Worm (Caenorhabditis elegans) whole organism, L1 larva: Measurements from ENCODE around the gene B0244.6.

Experiments used
- C04F5.9 ChIP-seq: sonication (generic microtip); optimal IDR thresholded peaks from 2 replicates; lab custom pipeline; 2016; ENCODE audit warnings: missing genetic modification characterization, missing compliant biosample characterization
- C16A3.4 ChIP-seq: fragments of 150-350 bp; optimal IDR thresholded peaks from 2 replicates; lab custom pipeline; 2014; ENCODE audit warnings: missing biosample characterization, missing genetic modification characterization
- C34B4.2 ChIP-seq: sonication (generic microtip); optimal IDR thresholded peaks from 2 replicates; lab custom pipeline; 2017; ENCODE audit warnings: mild to moderate bottlenecking, missing genetic modification characterization, missing compliant biosample characterization
- F16B12.6 ChIP-seq: fragments of 150-350 bp; optimal IDR thresholded peaks from 2 replicates; lab custom pipeline; 2014; ENCODE audit warnings: missing biosample characterization, missing genetic modification characterization
- Y116A8C.19 ChIP-seq: sonication (generic microtip); optimal IDR thresholded peaks from 2 replicates; lab custom pipeline; 2016; ENCODE audit warnings: missing compliant biosample characterization, missing genetic modification characterization, borderline replicate concordance
- aha-1 ChIP-seq: fragments of 150-350 bp; optimal IDR thresholded peaks from 2 replicates; lab custom pipeline; 2014; ENCODE audit warnings: missing biosample characterization, missing genetic modification characterization
- ama-1 ChIP-seq: fragments of 150-350 bp; optimal IDR thresholded peaks from 2 replicates; lab custom pipeline; 2014
- ceh-63 ChIP-seq: fragments of 200-800 bp; sonication (Bioruptor generic); optimal IDR thresholded peaks from 2 replicates; lab custom pipeline; 2018; ENCODE audit warnings: mild to moderate bottlenecking, missing genetic modification characterization, missing compliant biosample characterization
- ceh-88 ChIP-seq: fragments of 200-800 bp; sonication (Bioruptor generic); IDR thresholded peaks from 2 replicates; pipeline ENCODE4 v1.3.6; 2022; ENCODE audit warnings: missing genetic modification characterization, missing compliant biosample characterization
- ceh-90 ChIP-seq: sonication (generic microtip); optimal IDR thresholded peaks from 2 replicates; lab custom pipeline; 2016; ENCODE audit warnings: missing genetic modification characterization, missing compliant biosample characterization
- ces-1 ChIP-seq: fragments of 150-350 bp; optimal IDR thresholded peaks from 2 replicates; lab custom pipeline; 2014; ENCODE audit warnings: missing biosample characterization, missing genetic modification reagents, missing genetic modification characterization
- dpl-1 ChIP-seq, 3 experiments: fragments of 150-350 bp in 2 of 3; sonication (generic microtip) in 1 of 3; optimal IDR thresholded peaks; 2 replicates each; lab custom pipeline; 2014 to 2017; ENCODE audit warnings: missing biosample characterization in 3 of 3, missing genetic modification characterization in 3 of 3, missing genetic modification reagents in 3 of 3
- egl-13 ChIP-seq: sonication (generic microtip); optimal IDR thresholded peaks from 2 replicates; lab custom pipeline; 2016; ENCODE audit warnings: missing genotype, missing genetic modification reagents, missing genetic modification characterization, missing compliant biosample characterization
- fkh-10 ChIP-seq: sonication (generic microtip); optimal IDR thresholded peaks from 2 replicates; lab custom pipeline; 2017; ENCODE audit warnings: missing biosample characterization, missing genetic modification reagents, missing genetic modification characterization
- fkh-4 ChIP-seq: sonication (generic microtip); optimal IDR thresholded peaks from 2 replicates; lab custom pipeline; 2016; ENCODE audit warnings: missing compliant biosample characterization, missing genetic modification characterization, borderline replicate concordance
- fkh-8 ChIP-seq: sonication (generic microtip); optimal IDR thresholded peaks from 2 replicates; lab custom pipeline; 2016; ENCODE audit warnings: mild to moderate bottlenecking, missing genetic modification characterization, missing compliant biosample characterization
- fos-1 ChIP-seq: fragments of 150-350 bp; optimal IDR thresholded peaks from 2 replicates; lab custom pipeline; 2014; ENCODE audit warnings: missing biosample characterization, missing genetic modification characterization
- grh-1 ChIP-seq: fragments of 200-800 bp; sonication (Bioruptor generic); IDR thresholded peaks from 2 replicates; pipeline ENCODE4 v1.3.6; 2022; ENCODE audit warnings: missing genetic modification reagents, missing genetic modification characterization, missing compliant biosample characterization
- hlh-4 ChIP-seq: sonication (generic microtip); optimal IDR thresholded peaks from 2 replicates; lab custom pipeline; 2016; ENCODE audit warnings: mild to moderate bottlenecking, missing genetic modification characterization, missing compliant biosample characterization
- hpl-2 ChIP-seq: fragments of 150-350 bp; optimal IDR thresholded peaks from 2 replicates; lab custom pipeline; 2014; ENCODE audit warnings: missing biosample characterization, missing genetic modification reagents, missing genetic modification characterization
- irx-1 ChIP-seq: sonication (generic microtip); optimal IDR thresholded peaks from 2 replicates; lab custom pipeline; 2016; ENCODE audit warnings: missing genetic modification characterization, missing compliant biosample characterization
- lin-13 ChIP-seq: fragments of 150-350 bp; optimal IDR thresholded peaks from 2 replicates; lab custom pipeline; 2014; ENCODE audit warnings: missing biosample characterization, missing genetic modification reagents, missing genetic modification characterization
- lin-15B ChIP-seq: fragments of 150-350 bp; sonication (generic microtip); optimal IDR thresholded peaks from 3 replicates; lab custom pipeline; 2014; ENCODE audit warnings: missing biosample characterization, missing genetic modification characterization
- lin-35 ChIP-seq, 2 experiments: fragments of 150-350 bp; optimal IDR thresholded peaks; 2 replicates each; lab custom pipeline; 2014; ENCODE audit warnings: missing biosample characterization in 2 of 2, missing genetic modification characterization in 2 of 2, missing genetic modification reagents in 2 of 2
- lin-39 ChIP-seq: fragments of 150-350 bp; optimal IDR thresholded peaks from 2 replicates; lab custom pipeline; 2014; ENCODE audit warnings: missing biosample characterization, missing genetic modification reagents, missing genetic modification characterization
- mef-2 ChIP-seq: fragments of 150-350 bp; optimal IDR thresholded peaks from 2 replicates; lab custom pipeline; 2014; ENCODE audit warnings: missing biosample characterization, missing genetic modification characterization
- mep-1 ChIP-seq: fragments of 150-350 bp; optimal IDR thresholded peaks from 2 replicates; lab custom pipeline; 2014; ENCODE audit warnings: missing biosample characterization, missing genetic modification characterization
- nhr-11 ChIP-seq: fragments of 150-350 bp; optimal IDR thresholded peaks from 2 replicates; lab custom pipeline; 2014; ENCODE audit warnings: missing biosample characterization, missing genetic modification characterization
- nhr-12 ChIP-seq: sonication (generic microtip); optimal IDR thresholded peaks from 2 replicates; lab custom pipeline; 2017; ENCODE audit warnings: missing biosample characterization, missing genetic modification characterization
- nhr-19 ChIP-seq: fragments of 200-800 bp; sonication (Bioruptor generic); conservative IDR thresholded peaks from 2 replicates; pipeline ENCODE4 v1.3.6; 2022; ENCODE audit warnings: missing genetic modification characterization, missing compliant biosample characterization
- nhr-20 ChIP-seq: sonication (generic microtip); optimal IDR thresholded peaks from 2 replicates; lab custom pipeline; 2016; ENCODE audit warnings: mild to moderate bottlenecking, missing genetic modification characterization, missing compliant biosample characterization
- nhr-47 ChIP-seq: sonication (generic microtip); optimal IDR thresholded peaks from 2 replicates; lab custom pipeline; 2016; ENCODE audit warnings: mild to moderate bottlenecking, missing genetic modification characterization, moderate library complexity, missing compliant biosample characterization
- nhr-76 ChIP-seq: sonication (generic microtip); optimal IDR thresholded peaks from 2 replicates; lab custom pipeline; 2017; ENCODE audit warnings: missing biosample characterization, missing genetic modification characterization
- nhr-77 ChIP-seq: fragments of 150-350 bp; optimal IDR thresholded peaks from 2 replicates; lab custom pipeline; 2014; ENCODE audit warnings: missing biosample characterization, missing genetic modification characterization
- nhr-90 ChIP-seq: sonication (generic microtip); optimal IDR thresholded peaks from 2 replicates; lab custom pipeline; 2016; ENCODE audit warnings: mild to moderate bottlenecking, missing genetic modification characterization, missing compliant biosample characterization; ENCODE audit not compliant: poor library complexity
- pax-3 ChIP-seq: fragments of 200-800 bp; sonication (Bioruptor generic); optimal IDR thresholded peaks from 2 replicates; lab custom pipeline; 2018; ENCODE audit warnings: mild to moderate bottlenecking, missing genetic modification characterization, moderate library complexity, missing compliant biosample characterization
- pqm-1 ChIP-seq: sonication (generic microtip); optimal IDR thresholded peaks from 3 replicates; lab custom pipeline; 2017; ENCODE audit warnings: missing biosample characterization, missing genetic modification characterization
- rnt-1 ChIP-seq: sonication (generic microtip); optimal IDR thresholded peaks from 2 replicates; lab custom pipeline; 2016; ENCODE audit warnings: mild to moderate bottlenecking, missing genetic modification characterization, moderate library complexity, missing compliant biosample characterization
- skn-1 ChIP-seq: fragments of 150-350 bp; optimal IDR thresholded peaks from 2 replicates; lab custom pipeline; 2014; ENCODE audit warnings: missing biosample characterization, missing genetic modification characterization
- snpc-4 ChIP-seq: fragments of 150-350 bp; optimal IDR thresholded peaks from 2 replicates; lab custom pipeline; 2014; ENCODE audit warnings: missing biosample characterization, missing genetic modification characterization
- snu-23 ChIP-seq: sonication (generic microtip); optimal IDR thresholded peaks from 2 replicates; lab custom pipeline; 2016; ENCODE audit warnings: missing genetic modification characterization, missing compliant biosample characterization
- sox-4 ChIP-seq: sonication (generic microtip); optimal IDR thresholded peaks from 2 replicates; lab custom pipeline; 2016; ENCODE audit warnings: missing genetic modification characterization, missing compliant biosample characterization
- sptf-1 ChIP-seq: fragments of 150-350 bp; optimal IDR thresholded peaks from 2 replicates; lab custom pipeline; 2014; ENCODE audit warnings: missing biosample characterization, missing genetic modification characterization
- sup-37 ChIP-seq: fragments of 200-800 bp; sonication (Bioruptor generic); optimal IDR thresholded peaks from 2 replicates; lab custom pipeline; 2018; ENCODE audit warnings: mild to moderate bottlenecking, missing genetic modification characterization, missing compliant biosample characterization
- tbx-2 ChIP-seq: sonication (generic microtip); optimal IDR thresholded peaks from 2 replicates; lab custom pipeline; 2016; ENCODE audit warnings: missing genetic modification characterization, missing compliant biosample characterization
- tlp-1 ChIP-seq: fragments of 150-350 bp; optimal IDR thresholded peaks from 2 replicates; lab custom pipeline; 2014; ENCODE audit warnings: missing biosample characterization, missing genetic modification characterization
- unc-130 ChIP-seq: fragments of 150-350 bp; optimal IDR thresholded peaks from 2 replicates; lab custom pipeline; 2017; ENCODE audit warnings: missing biosample characterization, missing genetic modification characterization, inconsistent platforms
- unc-30 ChIP-seq: sonication (generic microtip); optimal IDR thresholded peaks from 2 replicates; lab custom pipeline; 2017; ENCODE audit warnings: missing biosample characterization, missing genetic modification characterization
- unc-62 ChIP-seq: fragments of 150-350 bp; optimal IDR thresholded peaks from 2 replicates; lab custom pipeline; 2014; ENCODE audit warnings: missing biosample characterization, missing genetic modification reagents, missing genetic modification characterization
- unc-86 ChIP-seq: sonication (generic microtip); optimal IDR thresholded peaks from 2 replicates; lab custom pipeline; 2016; ENCODE audit warnings: missing genetic modification characterization, missing compliant biosample characterization
- unc-98 ChIP-seq: fragments of 200-800 bp; sonication (Bioruptor generic); IDR thresholded peaks from 2 replicates; pipeline ENCODE4 v1.3.6; 2022; ENCODE audit warnings: missing genetic modification characterization, missing compliant biosample characterization
- vab-15 ChIP-seq: sonication (generic microtip); optimal IDR thresholded peaks from 2 replicates; lab custom pipeline; 2017; ENCODE audit warnings: missing genotype, mild to moderate bottlenecking, missing genetic modification characterization, missing compliant biosample characterization
- zag-1 ChIP-seq: fragments of 150-350 bp; optimal IDR thresholded peaks from 2 replicates; lab custom pipeline; 2014; ENCODE audit warnings: missing biosample characterization, missing genetic modification characterization
- zip-4 ChIP-seq: fragments of 200-800 bp; sonication (Bioruptor generic); optimal IDR thresholded peaks from 2 replicates; lab custom pipeline; 2018; ENCODE audit warnings: mild to moderate bottlenecking, missing genetic modification characterization, moderate library complexity, missing compliant biosample characterization
- ztf-11 ChIP-seq, 2 experiments: sonication (generic microtip); optimal IDR thresholded peaks; 2 replicates each; lab custom pipeline; 2016 to 2017; ENCODE audit warnings: missing genetic modification characterization in 2 of 2, missing biosample characterization in 1 of 2, missing compliant biosample characterization in 1 of 2
- ztf-4 ChIP-seq: fragments of 150-350 bp; optimal IDR thresholded peaks from 2 replicates; lab custom pipeline; 2014; ENCODE audit warnings: missing biosample characterization, missing genetic modification characterization

The B0244.6 gene

DNA sequence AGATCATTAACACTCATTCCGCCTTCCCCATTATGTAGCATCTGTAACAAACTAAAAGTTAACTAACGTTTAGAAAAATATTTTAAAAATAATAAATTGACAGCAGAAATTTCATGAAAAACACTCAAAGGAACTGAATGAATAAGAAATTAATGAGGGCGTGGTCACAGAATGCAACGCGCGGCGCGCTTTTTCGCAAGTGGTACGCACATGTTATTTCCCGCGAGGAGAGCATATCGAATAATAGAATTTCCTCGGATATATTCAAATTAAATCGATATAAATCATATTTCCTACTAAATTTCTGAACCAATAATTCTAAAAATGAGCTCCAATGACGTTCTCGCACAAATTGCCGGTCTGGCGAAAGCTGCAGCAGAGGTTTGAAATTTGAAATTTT, 45.1 kb upstream of the B0244.6 start, which contains the start of the genes abi-1 and arle-14:
Gene abi-1 (minus strand): TSS at position 51 of the 400 bp plus-strand sequence.
Gene arle-14 (plus strand): TSS at position 217 of the 400 bp plus-strand sequence.
- TF ChIP-seq C04F5.9 (no peak), ztf-11 (tag; optimal IDR thresholded peaks at IDR 0.05; lab: Kevin White, UChicago) (no peak), pax-3 (no peak), zag-1 (tag; lab: Kevin White, UChicago) (no peak), sox-4 (tag; lab: Kevin White, UChicago) (no peak), fkh-10 (GFP tag; lab: Kevin White, UChicago) (no peak), lin-15B (no peak), skn-1 (no peak), C16A3.4 (tag; lab: Kevin White, UChicago) (no peak), ceh-63 (GFP tag; lab: Kevin White, UChicago) (no peak), unc-86 (no peak), unc-30 (tag; lab: Kevin White, UChicago) (no peak), nhr-76 (no peak), unc-98 (no peak), F16B12.6 (no peak), nhr-12 (tag; lab: Kevin White, UChicago) (no peak), ztf-4 (tag; lab: Kevin White, UChicago) (no peak), zip-4 (no peak), nhr-11 (tag; lab: Kevin White, UChicago) (no peak), tbx-2 (tag; lab: Kevin White, UChicago) (peak; percentile 2), nhr-90 (tag; lab: Kevin White, UChicago) (peak; percentile 10), tlp-1 (tag; lab: Kevin White, UChicago) (no peak), hpl-2 (GFP tag; lab: Kevin White, UChicago) (no peak), nhr-20 (no peak), sptf-1 (tag; lab: Kevin White, UChicago) (no peak), aha-1 (tag; lab: Kevin White, UChicago) (no peak), C34B4.2 (no peak), mef-2 (tag; lab: Kevin White, UChicago) (no peak), ama-1 (lab: Kevin White, UChicago) (no peak), snu-23 (peak; percentile 24), Y116A8C.19 (tag; lab: Kevin White, UChicago) (no peak), irx-1 (tag; lab: Kevin White, UChicago) (no peak), lin-35 (GFP tag; optimal IDR thresholded peaks at IDR 0.05; lab: Kevin White, UChicago) (peak; percentile 17 to 22), rnt-1 (tag; lab: Kevin White, UChicago) (no peak), fkh-8 (tag; lab: Kevin White, UChicago) (no peak), nhr-19 (GFP tag; lab: Robert Waterston, UW) (no peak), snpc-4 (tag; lab: Kevin White, UChicago) (no peak), fkh-4 (no peak), sup-37 (GFP tag; lab: Kevin White, UChicago) (no peak), grh-1 (GFP tag; lab: Robert Waterston, UW) (no peak), dpl-1 (GFP tag; optimal IDR thresholded peaks at IDR 0.05; lab: Kevin White, UChicago) (peak in 2 of 3 experiments; percentile 22 to 32), egl-13 (tag; lab: Kevin White, UChicago) (no peak), mep-1 (tag; lab: Kevin White, UChicago) (peak; percentile 18), unc-62 (GFP tag; lab: Kevin White, UChicago) (no peak), nhr-77 (tag; lab: Kevin White, UChicago) (no peak), ceh-90 (tag; lab: Kevin White, UChicago) (no peak), fos-1 (tag; lab: Kevin White, UChicago) (no peak), pqm-1 (tag; lab: Kevin White, UChicago) (no peak), vab-15 (tag; lab: Kevin White, UChicago) (no peak), unc-130 (tag; lab: Kevin White, UChicago) (peak; percentile 9), lin-13 (GFP tag; lab: Kevin White, UChicago) (no peak), ces-1 (GFP tag; lab: Kevin White, UChicago) (no peak), nhr-47 (tag; lab: Kevin White, UChicago) (peak; percentile 21), ceh-88 (GFP tag; lab: Robert Waterston, UW) (no peak), hlh-4 (tag; lab: Kevin White, UChicago) (no peak), lin-39 (tag; lab: Kevin White, UChicago) (no peak)
